Worm (Caenorhabditis elegans): ENCODE measurements around the gene apn-1.

DNA sequence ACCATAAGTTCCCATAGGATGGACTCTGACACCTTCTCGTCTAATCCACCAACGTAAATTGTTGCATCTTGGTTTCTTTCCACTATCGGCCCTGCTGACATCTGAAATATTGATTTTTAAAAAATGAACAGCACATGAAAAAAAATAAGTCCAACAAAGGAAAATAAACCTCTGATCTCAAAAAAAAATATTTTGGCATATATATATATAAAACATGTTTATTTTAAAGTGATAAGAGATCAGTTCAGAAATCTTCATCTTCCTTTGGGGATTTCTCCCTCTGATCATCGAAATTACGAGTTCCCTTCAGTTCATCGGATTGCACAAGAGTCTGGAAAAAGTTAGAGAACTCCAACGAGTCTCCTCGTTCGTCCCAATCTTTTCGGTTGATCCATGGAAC is 11.7 kb upstream of the apn-1 start, which contains the start of gene sap-49:
- TF ChIP-seq cog-1 (tag; optimal IDR thresholded peaks at IDR 0.05): no peak
- no peak for TF ChIP-seq ref-1 (GFP tag; conservative IDR thresholded peaks at IDR 0.05)
- no peak for TF ChIP-seq med-1 (GFP tag; optimal IDR thresholded peaks at IDR 0.05; ENCODE audit: insufficient read depth)
- no peak for TF ChIP-seq flt-1 (GFP tag; IDR thresholded peaks at IDR 0.05)
- no peak for TF ChIP-seq ztf-23 (GFP tag; IDR thresholded peaks at IDR 0.05)
- no peak for TF ChIP-seq ztf-29 (GFP tag; IDR thresholded peaks at IDR 0.05)
